Fruit fly (Drosophila melanogaster) whole organism, embryonic: ENCODE data around the gene Ocrl.

Experiments
- B-H2 ChIP-seq: fragments of 200-800 bp; sonication (Bioruptor generic); optimal IDR thresholded peaks from 2 replicates; lab custom pipeline; 2018; ENCODE audit warnings: missing biosample characterization, mild to moderate bottlenecking, missing genetic modification characterization
- CG10147 ChIP-seq: fragments of 200-800 bp; sonication (Bioruptor generic); optimal IDR thresholded peaks from 2 replicates; lab custom pipeline; 2019; ENCODE audit warnings: missing biosample characterization, mild to moderate bottlenecking, missing genetic modification characterization, moderate library complexity
- CG10431 ChIP-seq: fragments of 200-800 bp; sonication (Bioruptor generic); optimal IDR thresholded peaks from 3 replicates; lab custom pipeline; 2018; ENCODE audit warnings: missing biosample characterization, mild to moderate bottlenecking, missing genetic modification characterization
- CG10543 ChIP-seq: fragments of 200-800 bp; sonication (Bioruptor generic); optimal IDR thresholded peaks from 3 replicates; lab custom pipeline; 2017; ENCODE audit warnings: missing biosample characterization, mild to moderate bottlenecking, missing genetic modification characterization, moderate library complexity
- CG10979 ChIP-seq: fragments of 200-800 bp; sonication (Bioruptor generic); optimal IDR thresholded peaks from 2 replicates; lab custom pipeline; 2018; ENCODE audit warnings: missing biosample characterization, mild to moderate bottlenecking, missing genetic modification characterization, moderate library complexity
- CG11398 ChIP-seq: fragments of 200-800 bp; sonication (Bioruptor generic); optimal IDR thresholded peaks from 2 replicates; lab custom pipeline; 2016; ENCODE audit warnings: missing biosample characterization, missing genetic modification characterization
- CG11695 ChIP-seq: fragments of 200-800 bp; sonication (Bioruptor generic); IDR thresholded peaks from 3 replicates; pipeline ENCODE4 v1.3.6; 2022; ENCODE audit warnings: missing biosample characterization, missing genetic modification characterization
- CG12299 ChIP-seq: fragments of 200-800 bp; sonication (Bioruptor generic); optimal IDR thresholded peaks from 2 replicates; lab custom pipeline; 2018; ENCODE audit warnings: missing biosample characterization, mild to moderate bottlenecking, missing genetic modification characterization
- CG1233 ChIP-seq: fragments of 200-800 bp; sonication (Bioruptor generic); optimal IDR thresholded peaks from 4 replicates; lab custom pipeline; 2018; ENCODE audit warnings: missing biosample characterization, mild to moderate bottlenecking, missing genetic modification characterization
- CG12744 ChIP-seq: fragments of 200-800 bp; sonication (Bioruptor generic); optimal IDR thresholded peaks from 2 replicates; lab custom pipeline; 2016; ENCODE audit warnings: missing biosample characterization, missing genetic modification characterization
- CG13775 ChIP-seq: fragments of 200-800 bp; sonication (Bioruptor generic); optimal IDR thresholded peaks from 3 replicates; lab custom pipeline; 2017; ENCODE audit warnings: missing biosample characterization, mild to moderate bottlenecking, missing genetic modification characterization
- CG1602 ChIP-seq: fragments of 200-800 bp; sonication (Bioruptor generic); optimal IDR thresholded peaks from 3 replicates; lab custom pipeline; 2016; ENCODE audit warnings: missing biosample characterization, missing genetic modification characterization
- CG17359 ChIP-seq: fragments of 200-800 bp; sonication (Bioruptor generic); optimal IDR thresholded peaks from 3 replicates; lab custom pipeline; 2018; ENCODE audit warnings: missing biosample characterization, mild to moderate bottlenecking, missing genetic modification characterization, moderate library complexity
- CG2678 ChIP-seq: fragments of 200-800 bp; sonication (Bioruptor generic); optimal IDR thresholded peaks from 3 replicates; lab custom pipeline; 2019; ENCODE audit warnings: missing biosample characterization, mild to moderate bottlenecking, missing genetic modification characterization, moderate library complexity
- CG30403 ChIP-seq: fragments of 200-800 bp; sonication (Bioruptor generic); optimal IDR thresholded peaks from 3 replicates; lab custom pipeline; 2016; ENCODE audit warnings: missing biosample characterization, missing genetic modification characterization
- CG32532 ChIP-seq: fragments of 200-800 bp; sonication (Bioruptor generic); IDR thresholded peaks from 2 replicates; pipeline ENCODE4 v1.3.6; 2022; ENCODE audit warnings: missing biosample characterization, missing genetic modification characterization
- CG33557 ChIP-seq: fragments of 200-800 bp; sonication (Bioruptor generic); optimal IDR thresholded peaks from 2 replicates; lab custom pipeline; 2019; ENCODE audit warnings: missing biosample characterization, mild to moderate bottlenecking, missing genetic modification characterization, moderate library complexity
- CG4404 ChIP-seq: fragments of 200-800 bp; sonication (Bioruptor generic); IDR thresholded peaks from 2 replicates; pipeline ENCODE4 v1.3.6; 2022; ENCODE audit warnings: missing biosample characterization, missing genetic modification characterization
- CG4707 ChIP-seq: fragments of 200-800 bp; sonication (Bioruptor generic); optimal IDR thresholded peaks from 2 replicates; lab custom pipeline; 2018; ENCODE audit warnings: missing biosample characterization, mild to moderate bottlenecking, missing genetic modification characterization, moderate library complexity
- CG7556 ChIP-seq: fragments of 200-800 bp; sonication (Bioruptor generic); optimal IDR thresholded peaks from 2 replicates; lab custom pipeline; 2017; ENCODE audit warnings: missing biosample characterization, mild to moderate bottlenecking, missing genetic modification characterization
- CG7786 ChIP-seq: fragments of 200-800 bp; sonication (Bioruptor generic); optimal IDR thresholded peaks from 2 replicates; lab custom pipeline; 2016; ENCODE audit warnings: missing biosample characterization, missing genetic modification characterization
- CG8290 ChIP-seq, 3 experiments: fragments of 200-800 bp; sonication (Bioruptor generic); optimal IDR thresholded peaks; 2 replicates each; lab custom pipeline; 2016 to 2019; ENCODE audit warnings: missing biosample characterization in 3 of 3, missing genetic modification characterization in 3 of 3, mild to moderate bottlenecking in 2 of 3, moderate library complexity in 1 of 3
- Dref ChIP-seq: fragments of 200-800 bp; sonication (Bioruptor generic); IDR thresholded peaks from 2 replicates; pipeline ENCODE4 v1.3.6; 2022; ENCODE audit warnings: missing biosample characterization, missing genetic modification characterization
- ERR ChIP-seq: fragments of 200-800 bp; sonication (Bioruptor generic); optimal IDR thresholded peaks from 2 replicates; lab custom pipeline; 2016; ENCODE audit warnings: missing biosample characterization, missing genetic modification characterization
- HLH3B ChIP-seq: fragments of 200-800 bp; sonication (Bioruptor generic); IDR thresholded peaks from 2 replicates; pipeline ENCODE4 v1.3.6; 2022; ENCODE audit warnings: missing biosample characterization, missing genetic modification characterization
- HLH54F ChIP-seq: fragments of 200-800 bp; sonication (Bioruptor generic); optimal IDR thresholded peaks from 3 replicates; lab custom pipeline; 2016; ENCODE audit warnings: missing biosample characterization, missing genetic modification characterization
- Mad ChIP-seq: fragments of 200-800 bp; sonication (Bioruptor generic); optimal IDR thresholded peaks from 2 replicates; lab custom pipeline; 2016; ENCODE audit warnings: missing biosample characterization, missing genetic modification characterization
- Max ChIP-seq: fragments of 200-800 bp; sonication (Bioruptor generic); optimal IDR thresholded peaks from 2 replicates; lab custom pipeline; 2016; ENCODE audit warnings: missing biosample characterization, mild to moderate bottlenecking, missing genetic modification characterization
- Mrtf ChIP-seq: fragments of 200-800 bp; sonication (Bioruptor generic); IDR thresholded peaks from 3 replicates; pipeline ENCODE4 v1.3.6; 2022; ENCODE audit warnings: missing biosample characterization, missing genetic modification characterization
- ap ChIP-seq: fragments of 200-800 bp; sonication (Bioruptor generic); IDR thresholded peaks from 2 replicates; pipeline ENCODE4 v1.3.6; 2022; ENCODE audit warnings: missing biosample characterization, missing genetic modification characterization
- bab2 ChIP-seq: fragments of 200-800 bp; sonication (Bioruptor generic); optimal IDR thresholded peaks from 2 replicates; lab custom pipeline; 2016; ENCODE audit warnings: missing biosample characterization, missing genetic modification characterization
- bowl ChIP-seq: fragments of 200-800 bp; sonication (Bioruptor generic); IDR thresholded peaks from 2 replicates; pipeline ENCODE4 v1.3.6; 2022; ENCODE audit warnings: missing biosample characterization, missing genetic modification characterization
- br ChIP-seq: fragments of >200 bp; optimal IDR thresholded peaks from 2 replicates; lab custom pipeline; 2017
- crol ChIP-seq: fragments of 200-800 bp; sonication (Bioruptor generic); IDR thresholded peaks from 2 replicates; pipeline ENCODE4 v1.3.6; 2022; ENCODE audit warnings: missing biosample characterization, missing genetic modification characterization
- danr ChIP-seq: fragments of 200-800 bp; sonication (Bioruptor generic); IDR thresholded peaks from 2 replicates; pipeline ENCODE4 v1.3.6; 2022; ENCODE audit warnings: missing biosample characterization, missing genetic modification characterization
- disco-r ChIP-seq: fragments of 200-800 bp; sonication (Bioruptor generic); optimal IDR thresholded peaks from 2 replicates; lab custom pipeline; 2016; ENCODE audit warnings: missing biosample characterization, missing genetic modification characterization
- ham ChIP-seq: fragments of 200-800 bp; sonication (Bioruptor generic); IDR thresholded peaks from 2 replicates; pipeline ENCODE4 v1.3.6; 2022; ENCODE audit warnings: missing biosample characterization, missing genetic modification characterization
- kni ChIP-seq: fragments of 200-800 bp; sonication (Bioruptor generic); optimal IDR thresholded peaks from 3 replicates; lab custom pipeline; 2017; ENCODE audit warnings: mild to moderate bottlenecking, missing biosample characterization, missing genetic modification reagents, missing genetic modification characterization
- lola ChIP-seq, 3 experiments: fragments of >200 bp in 2 of 3; fragments of 200-800 bp in 1 of 3; sonication (Bioruptor generic) in 1 of 3; optimal IDR thresholded peaks; 2 replicates each; lab custom pipeline; 2017 to 2019; ENCODE audit warnings: missing biosample characterization in 3 of 3, missing genetic modification characterization in 3 of 3, mild to moderate bottlenecking in 1 of 3, moderate library complexity in 1 of 3
- lov ChIP-seq, 2 experiments: fragments of 200-800 bp in 1 of 2; fragments of >200 bp in 1 of 2; sonication (Bioruptor generic) in 1 of 2; IDR thresholded peaks in 1 of 2; optimal IDR thresholded peaks in 1 of 2; 2 replicates in 1 of 2; 3 replicates in 1 of 2; pipeline versions ENCODE4 v1.3.6 to Lab custom; 2017 to 2022; ENCODE audit warnings: missing biosample characterization in 1 of 2, missing genetic modification characterization in 1 of 2
- nau ChIP-seq: fragments of 200-800 bp; sonication (Bioruptor generic); optimal IDR thresholded peaks from 3 replicates; lab custom pipeline; 2017; ENCODE audit warnings: missing biosample characterization, mild to moderate bottlenecking, missing genetic modification characterization, missing genetic modification reagents
- pho ChIP-seq: fragments of 200-800 bp; sonication (Bioruptor generic); optimal IDR thresholded peaks from 2 replicates; lab custom pipeline; 2016; ENCODE audit warnings: missing biosample characterization, missing genetic modification characterization
- prd ChIP-seq, 3 experiments: fragments of >200 bp in 2 of 3; fragments of 200-800 bp in 1 of 3; sonication (Bioruptor generic) in 1 of 3; optimal IDR thresholded peaks in 2 of 3; IDR thresholded peaks in 1 of 3; 2 replicates in 2 of 3; 3 replicates in 1 of 3; pipeline versions ENCODE4 v1.3.6 to Lab custom; 2017 to 2022; ENCODE audit warnings: missing biosample characterization in 1 of 3, missing genetic modification characterization in 1 of 3
- sc ChIP-seq, 3 experiments: fragments of >200 bp in 2 of 3; fragments of 200-800 bp in 1 of 3; sonication (Bioruptor generic) in 1 of 3; optimal IDR thresholded peaks; 2 replicates in 2 of 3; 3 replicates in 1 of 3; lab custom pipeline; 2017; ENCODE audit warnings: mild to moderate bottlenecking in 1 of 3, missing biosample characterization in 1 of 3, missing genetic modification characterization in 1 of 3, missing genetic modification reagents in 1 of 3
- sd ChIP-seq: fragments of 200-800 bp; sonication (Bioruptor generic); optimal IDR thresholded peaks from 3 replicates; lab custom pipeline; 2018; ENCODE audit warnings: missing biosample characterization, mild to moderate bottlenecking, missing genetic modification characterization, moderate library complexity
- twi ChIP-seq: fragments of 200-800 bp; optimal IDR thresholded peaks from 2 replicates; lab custom pipeline; 2019; ENCODE audit warnings: missing biosample characterization, mild to moderate bottlenecking, missing genetic modification characterization, moderate library complexity
- tx ChIP-seq: fragments of 200-800 bp; sonication (Bioruptor generic); optimal IDR thresholded peaks from 2 replicates; lab custom pipeline; 2016; ENCODE audit warnings: missing biosample characterization, missing genetic modification characterization

The Ocrl gene

dm6 chrX:1951391-1952066 lies 28.7 kb downstream of the Ocrl start:
- no peak for TF ChIP-seq prd (optimal IDR thresholded peaks at IDR 0.05; lab: Kevin White, UChicago)
- peak; percentile 91 for TF ChIP-seq prd (GFP tag; IDR thresholded peaks at IDR 0.05; lab: Robert Waterston, UW)
- TF ChIP-seq ham (GFP tag; lab: Robert Waterston, UW): peak; percentile 73
- TF ChIP-seq bab2 (GFP tag; lab: Kevin White, UChicago): peak; percentile 89
- TF ChIP-seq CG12744: peak; percentile 91
- peak; percentile 92 for TF ChIP-seq disco-r (GFP tag; lab: Kevin White, UChicago)
- peak; percentile 95 for TF ChIP-seq HLH54F (GFP tag; lab: Kevin White, UChicago)
- peak; percentile 76; the same call in 1 of the 2 replicates for TF ChIP-seq danr (GFP tag; lab: Robert Waterston, UW)
- peak; percentile 82 for TF ChIP-seq sd (tag; lab: Kevin White, UChicago)
- peak; percentile 97 for TF ChIP-seq CG17359 (tag; lab: Kevin White, UChicago)
- peak; percentile 88 for TF ChIP-seq B-H2 (GFP tag; lab: Kevin White, UChicago)
- TF ChIP-seq bowl (GFP tag; lab: Robert Waterston, UW): peak; percentile 77; the same call in 1 of the 2 replicates
- peak; percentile 92 for TF ChIP-seq CG11398 (GFP tag; lab: Kevin White, UChicago)
- TF ChIP-seq ERR: peak; percentile 91
- peak; percentile 81 for TF ChIP-seq CG4404
- TF ChIP-seq CG1233 (GFP tag; lab: Kevin White, UChicago): peak; percentile 95
- TF ChIP-seq br: no peak
- TF ChIP-seq CG10147: peak; percentile 92
- peak; percentile 92 for TF ChIP-seq Mrtf
- TF ChIP-seq lov (optimal IDR thresholded peaks at IDR 0.05; lab: Kevin White, UChicago): no peak
- peak; percentile 95 for TF ChIP-seq lov (GFP tag; IDR thresholded peaks at IDR 0.05; lab: Robert Waterston, UW)
- peak; percentile 97 for TF ChIP-seq CG10979 (tag; lab: Kevin White, UChicago)
- peak; percentile 68 for TF ChIP-seq crol
- TF ChIP-seq nau: peak; percentile 94
- TF ChIP-seq pho: peak; percentile 93
- TF ChIP-seq sc (optimal IDR thresholded peaks at IDR 0.05; lab: Kevin White, UChicago): no peak
- TF ChIP-seq sc (GFP tag; optimal IDR thresholded peaks at IDR 0.05; lab: Kevin White, UChicago): peak; percentile 95
- TF ChIP-seq ap (GFP tag; lab: Robert Waterston, UW): peak; percentile 93
- peak; percentile 93 for TF ChIP-seq Mad (GFP tag; lab: Kevin White, UChicago)
- peak; percentile 89 for TF ChIP-seq Max (GFP tag; lab: Kevin White, UChicago)
- TF ChIP-seq CG4707 (GFP tag; lab: Kevin White, UChicago): peak; percentile 94
- peak; percentile 76 for TF ChIP-seq twi
- TF ChIP-seq CG11695 (GFP tag; lab: Robert Waterston, UW): peak; percentile 94
- TF ChIP-seq CG13775 (GFP tag; lab: Kevin White, UChicago): peak; percentile 92
- peak; percentile 96 for TF ChIP-seq HLH3B (GFP tag; lab: Robert Waterston, UW)
- TF ChIP-seq CG10431 (GFP tag; lab: Kevin White, UChicago): peak; percentile 88
- TF ChIP-seq CG33557: peak; percentile 85
- peak; percentile 89 for TF ChIP-seq CG12299 (tag; lab: Kevin White, UChicago)
- TF ChIP-seq lola (GFP tag; optimal IDR thresholded peaks at IDR 0.05; lab: Kevin White, UChicago): peak in 1 of 3 experiments; percentile 91
- peak; percentile 95 for TF ChIP-seq CG7556 (GFP tag; lab: Kevin White, UChicago)
- peak; percentile 86 for TF ChIP-seq kni (GFP tag; lab: Kevin White, UChicago)
- TF ChIP-seq CG30403 (GFP tag; lab: Kevin White, UChicago): peak; percentile 95
- TF ChIP-seq CG7786 (GFP tag; lab: Kevin White, UChicago): peak; percentile 96
- TF ChIP-seq Dref (GFP tag; lab: Robert Waterston, UW): no peak
- TF ChIP-seq CG8290 (GFP tag; optimal IDR thresholded peaks at IDR 0.05; lab: Kevin White, UChicago): peak; percentile 84
- peak; percentile 60 to 99 for TF ChIP-seq CG8290 (tag; optimal IDR thresholded peaks at IDR 0.05; lab: Kevin White, UChicago)
- TF ChIP-seq CG32532 (GFP tag; lab: Robert Waterston, UW): peak; percentile 95
- TF ChIP-seq tx (GFP tag; lab: Kevin White, UChicago): peak; percentile 90
- TF ChIP-seq CG2678 (tag; lab: Kevin White, UChicago): peak; percentile 97
- peak; percentile 87 for TF ChIP-seq CG10543 (GFP tag; lab: Kevin White, UChicago)
- peak; percentile 91 for TF ChIP-seq CG1602 (GFP tag; lab: Kevin White, UChicago)
